Worm (Caenorhabditis elegans) whole organism, L4 larva: Measurements from ENCODE around the gene F11D11.21.
A peak's percentile ranks its signal among the peaks of the same experiment; 100 is the strongest.

ENCODE experiments used
- D1046.2 ChIP-seq: fragments of 200-800 bp; sonication (Bioruptor generic); IDR thresholded peaks from 2 replicates; pipeline ENCODE4 v1.3.6; 2022; ENCODE audit warnings: missing genetic modification characterization, missing compliant biosample characterization
- F10B5.3 ChIP-seq: sonication (generic microtip); optimal IDR thresholded peaks from 2 replicates; lab custom pipeline; 2016; ENCODE audit warnings: mild to moderate bottlenecking, missing genetic modification characterization, missing compliant biosample characterization
- F37D6.2 ChIP-seq: sonication (generic microtip); optimal IDR thresholded peaks from 2 replicates; lab custom pipeline; 2016; ENCODE audit warnings: mild to moderate bottlenecking, missing genetic modification characterization, missing compliant biosample characterization
- F44E2.7 ChIP-seq: fragments of 200-800 bp; sonication (Bioruptor generic); IDR thresholded peaks from 2 replicates; pipeline ENCODE4 v2.1.2; 2022; ENCODE audit warnings: missing genetic modification characterization, missing compliant biosample characterization
- R02D3.7 ChIP-seq: fragments of 150-350 bp; sonication (generic microtip); optimal IDR thresholded peaks from 3 replicates; lab custom pipeline; 2014; ENCODE audit warnings: missing biosample characterization, missing genetic modification characterization
- T26A8.4 ChIP-seq: fragments of 200-800 bp; sonication (Bioruptor generic); IDR thresholded peaks from 2 replicates; pipeline ENCODE4 v1.3.6; 2022; ENCODE audit warnings: missing genetic modification characterization, missing compliant biosample characterization
- Y105C5A.15 ChIP-seq: fragments of 200-800 bp; sonication (Bioruptor generic); IDR thresholded peaks from 2 replicates; pipeline ENCODE4 v1.3.6; 2022; ENCODE audit warnings: missing genetic modification characterization, missing compliant biosample characterization
- Y5F2A.4 ChIP-seq: fragments of 200-800 bp; sonication (Bioruptor generic); optimal IDR thresholded peaks from 2 replicates; lab custom pipeline; 2018; ENCODE audit warnings: mild to moderate bottlenecking, missing genetic modification characterization, missing compliant biosample characterization
- ZK337.2 ChIP-seq: fragments of 200-800 bp; sonication (Bioruptor generic); IDR thresholded peaks from 2 replicates; pipeline ENCODE4 v1.3.6; 2022; ENCODE audit warnings: missing genetic modification reagents, missing genetic modification characterization, missing compliant biosample characterization
- aly-2 ChIP-seq: sonication (generic microtip); optimal IDR thresholded peaks from 2 replicates; lab custom pipeline; 2018; ENCODE audit warnings: missing biosample characterization, missing genetic modification characterization
- ama-1 ChIP-seq: fragments of 150-350 bp; optimal IDR thresholded peaks from 2 replicates; lab custom pipeline; 2014; ENCODE audit warnings: inconsistent platforms, mixed read lengths
- ceh-32 ChIP-seq: sonication (generic microtip); optimal IDR thresholded peaks from 2 replicates; lab custom pipeline; 2016; ENCODE audit warnings: mild to moderate bottlenecking, missing genetic modification characterization, missing compliant biosample characterization; ENCODE audit not compliant: poor library complexity
- ceh-44 ChIP-seq: fragments of 200-800 bp; sonication (Bioruptor generic); IDR thresholded peaks from 2 replicates; pipeline ENCODE4 v1.3.6; 2022; ENCODE audit warnings: missing genetic modification reagents, missing genetic modification characterization, missing compliant biosample characterization
- ceh-62 ChIP-seq: sonication (generic microtip); optimal IDR thresholded peaks from 2 replicates; lab custom pipeline; 2017; ENCODE audit warnings: missing biosample characterization, missing genetic modification characterization
- ceh-82 ChIP-seq: sonication (generic microtip); optimal IDR thresholded peaks from 2 replicates; lab custom pipeline; 2017; ENCODE audit warnings: missing biosample characterization, missing genetic modification characterization
- ctbp-1 ChIP-seq: fragments of 200-800 bp; sonication (Bioruptor generic); IDR thresholded peaks from 2 replicates; pipeline ENCODE4 v1.3.6; 2022; ENCODE audit warnings: missing genetic modification reagents, missing genetic modification characterization, missing compliant biosample characterization
- daf-16 ChIP-seq, 3 experiments: sonication (generic microtip); optimal IDR thresholded peaks; 2 replicates each; lab custom pipeline; 2016 to 2017; ENCODE audit warnings: missing genetic modification characterization in 3 of 3, missing genetic modification reagents in 3 of 3, mild to moderate bottlenecking in 2 of 3, missing compliant biosample characterization in 2 of 3, missing biosample characterization in 1 of 3, moderate library complexity in 1 of 3
- daf-19 ChIP-seq: fragments of 200-800 bp; sonication (Bioruptor generic); conservative IDR thresholded peaks from 2 replicates; pipeline ENCODE4 v1.3.6; 2022; ENCODE audit warnings: missing genetic modification characterization, missing compliant biosample characterization
- daf-8 ChIP-seq: fragments of 200-800 bp; sonication (Bioruptor generic); IDR thresholded peaks from 2 replicates; pipeline ENCODE4 v1.3.6; 2022; ENCODE audit warnings: missing genetic modification characterization, missing compliant biosample characterization
- dve-1 ChIP-seq: sonication (generic microtip); optimal IDR thresholded peaks from 2 replicates; lab custom pipeline; 2017; ENCODE audit warnings: antibody characterized with exemption, mild to moderate bottlenecking, missing genetic modification characterization, missing compliant biosample characterization; ENCODE audit not compliant: insufficient read depth
- fkh-10 ChIP-seq: fragments of 150-350 bp; optimal IDR thresholded peaks from 2 replicates; lab custom pipeline; 2014; ENCODE audit warnings: missing biosample characterization, missing genetic modification reagents, missing genetic modification characterization
- hlh-11 ChIP-seq: fragments of 200-800 bp; sonication (Bioruptor generic); optimal IDR thresholded peaks from 2 replicates; lab custom pipeline; 2018; ENCODE audit warnings: mild to moderate bottlenecking, missing genetic modification characterization, missing compliant biosample characterization
- hlh-30 ChIP-seq: sonication (generic microtip); optimal IDR thresholded peaks from 2 replicates; lab custom pipeline; 2017; ENCODE audit warnings: antibody characterized with exemption, mild to moderate bottlenecking, missing genetic modification characterization, missing compliant biosample characterization; ENCODE audit not compliant: insufficient read depth
- lin-13 ChIP-seq: fragments of 150-350 bp; optimal IDR thresholded peaks from 2 replicates; lab custom pipeline; 2014; ENCODE audit warnings: missing biosample characterization, missing genetic modification reagents, missing genetic modification characterization
- lin-15B ChIP-seq: fragments of 150-350 bp; sonication (generic microtip); optimal IDR thresholded peaks from 3 replicates; lab custom pipeline; 2014; ENCODE audit warnings: missing biosample characterization, missing genetic modification characterization
- lin-29 ChIP-seq: fragments of 200-800 bp; sonication (Bioruptor generic); IDR thresholded peaks from 2 replicates; pipeline ENCODE4 v1.3.6; 2022; ENCODE audit warnings: missing genetic modification reagents, missing genetic modification characterization, missing compliant biosample characterization
- lin-38 ChIP-seq: fragments of 200-800 bp; sonication (Bioruptor generic); IDR thresholded peaks from 2 replicates; pipeline ENCODE4 v1.3.6; 2022; ENCODE audit warnings: missing genetic modification reagents, missing genetic modification characterization, missing compliant biosample characterization
- lir-3 ChIP-seq: sonication (generic microtip); optimal IDR thresholded peaks from 2 replicates; lab custom pipeline; 2016; ENCODE audit warnings: mild to moderate bottlenecking, missing genetic modification characterization, missing compliant biosample characterization
- madf-5 ChIP-seq, 2 experiments: fragments of 200-800 bp; sonication (Bioruptor generic); IDR thresholded peaks; 2 replicates each; pipeline ENCODE4 v1.3.6; 2022; ENCODE audit warnings: missing compliant biosample characterization in 2 of 2, missing genetic modification characterization in 2 of 2
- mes-2 ChIP-seq: sonication (generic microtip); optimal IDR thresholded peaks from 2 replicates; lab custom pipeline; 2016; ENCODE audit warnings: missing genotype, mild to moderate bottlenecking, missing genetic modification characterization, missing compliant biosample characterization; ENCODE audit not compliant: poor library complexity, severe bottlenecking
- mxl-3 ChIP-seq: fragments of 200-800 bp; sonication (Bioruptor generic); optimal IDR thresholded peaks from 2 replicates; lab custom pipeline; 2018; ENCODE audit warnings: mild to moderate bottlenecking, missing genetic modification characterization, missing compliant biosample characterization
- nhr-102 ChIP-seq: sonication (generic microtip); optimal IDR thresholded peaks from 2 replicates; lab custom pipeline; 2016; ENCODE audit warnings: mild to moderate bottlenecking, missing genetic modification characterization, moderate library complexity, missing compliant biosample characterization
- nhr-42 ChIP-seq: fragments of 200-800 bp; sonication (Bioruptor generic); IDR thresholded peaks from 2 replicates; pipeline ENCODE4 v1.3.6; 2022; ENCODE audit warnings: missing genetic modification characterization, missing compliant biosample characterization
- nhr-48 ChIP-seq: sonication (generic microtip); optimal IDR thresholded peaks from 2 replicates; lab custom pipeline; 2016; ENCODE audit warnings: mild to moderate bottlenecking, missing genetic modification characterization, missing compliant biosample characterization
- nhr-76 ChIP-seq: fragments of 150-350 bp; optimal IDR thresholded peaks from 2 replicates; lab custom pipeline; 2014; ENCODE audit warnings: missing biosample characterization, missing genetic modification characterization
- php-3 ChIP-seq: fragments of 200-800 bp; sonication (Bioruptor generic); IDR thresholded peaks from 2 replicates; pipeline ENCODE4 v1.3.6; 2022; ENCODE audit warnings: missing genetic modification reagents, missing genetic modification characterization, missing compliant biosample characterization
- pqm-1 ChIP-seq: sonication (generic microtip); optimal IDR thresholded peaks from 2 replicates; lab custom pipeline; 2017; ENCODE audit warnings: missing biosample characterization, missing genetic modification characterization
- rbr-2 ChIP-seq: sonication (generic microtip); optimal IDR thresholded peaks from 2 replicates; lab custom pipeline; 2016; ENCODE audit warnings: missing genotype, missing genetic modification characterization, missing compliant biosample characterization
- saeg-2 ChIP-seq: fragments of 200-800 bp; sonication (Bioruptor generic); IDR thresholded peaks from 2 replicates; pipeline ENCODE4 v1.3.6; 2022; ENCODE audit warnings: missing genetic modification reagents, missing genetic modification characterization, missing compliant biosample characterization
- spr-1 ChIP-seq: sonication (generic microtip); optimal IDR thresholded peaks from 2 replicates; lab custom pipeline; 2016; ENCODE audit warnings: mild to moderate bottlenecking, missing genetic modification characterization, missing compliant biosample characterization
- tag-97 ChIP-seq: fragments of 200-800 bp; sonication (Bioruptor generic); IDR thresholded peaks from 2 replicates; pipeline ENCODE4 v1.3.6; 2022; ENCODE audit warnings: missing genetic modification characterization, missing compliant biosample characterization
- tra-1 ChIP-seq: fragments of 200-800 bp; sonication (Bioruptor generic); IDR thresholded peaks from 2 replicates; pipeline ENCODE4 v1.3.6; 2022; ENCODE audit warnings: missing genetic modification reagents, missing genetic modification characterization, missing compliant biosample characterization
- unc-130 ChIP-seq: sonication (generic microtip); optimal IDR thresholded peaks from 2 replicates; lab custom pipeline; 2016; ENCODE audit warnings: missing genetic modification reagents, missing genetic modification characterization, missing compliant biosample characterization
- unc-62 ChIP-seq, 3 experiments: fragments of 150-350 bp in 1 of 3; sonication (generic microtip); optimal IDR thresholded peaks in 2 of 3; peaks in 1 of 3; 1 replicate in 1 of 3; 2 replicates in 2 of 3; lab custom pipeline; 2014 to 2017; ENCODE audit warnings: missing biosample characterization in 3 of 3, missing genetic modification characterization in 3 of 3, missing genetic modification reagents in 3 of 3, missing genotype in 1 of 3
- vab-7 ChIP-seq: fragments of 200-800 bp; sonication (Bioruptor generic); IDR thresholded peaks from 2 replicates; pipeline ENCODE4 v1.3.6; 2022; ENCODE audit warnings: missing genetic modification reagents, missing genetic modification characterization, missing compliant biosample characterization
- zag-1 ChIP-seq: fragments of 150-350 bp; optimal IDR thresholded peaks from 2 replicates; lab custom pipeline; 2014; ENCODE audit warnings: missing biosample characterization, missing genetic modification characterization
- zfp-2 ChIP-seq: sonication (generic microtip); optimal IDR thresholded peaks from 2 replicates; lab custom pipeline; 2016; ENCODE audit warnings: mild to moderate bottlenecking, missing genetic modification characterization, missing compliant biosample characterization
- zfp-3 ChIP-seq: fragments of 200-800 bp; sonication (Bioruptor generic); conservative IDR thresholded peaks from 2 replicates; pipeline ENCODE4 v1.3.6; 2022; ENCODE audit warnings: missing genetic modification reagents, missing genetic modification characterization, missing compliant biosample characterization
- zip-11 ChIP-seq: fragments of 200-800 bp; sonication (Bioruptor generic); IDR thresholded peaks from 2 replicates; pipeline ENCODE4 v1.3.6; 2022; ENCODE audit warnings: missing genetic modification characterization, missing compliant biosample characterization
- zip-2 ChIP-seq: fragments of 150-350 bp; optimal IDR thresholded peaks from 2 replicates; lab custom pipeline; 2014; ENCODE audit warnings: missing biosample characterization, missing genetic modification characterization
- ztf-11 ChIP-seq: fragments of 150-350 bp; optimal IDR thresholded peaks from 2 replicates; lab custom pipeline; 2014; ENCODE audit warnings: missing biosample characterization, missing genetic modification characterization

Gene F11D11.21

ce11 chrV:18712118-18712517 is 38.2 kb downstream of the F11D11.21 start (continued):
- TF ChIP-seq R02D3.7 (tag; lab: Kevin White, UChicago) (no peak), Y105C5A.15 (GFP tag; lab: Robert Waterston, UW) (no peak), nhr-102 (tag; lab: Kevin White, UChicago) (no peak), rbr-2 (tag; lab: Kevin White, UChicago) (no peak), lir-3 (peak; percentile 46), ceh-82 (no peak), lin-15B (tag; lab: Kevin White, UChicago) (no peak), nhr-42 (GFP tag; lab: Robert Waterston, UW) (no peak; the same call in 1 of the 2 replicates), ceh-62 (tag; lab: Kevin White, UChicago) (no peak), ceh-44 (GFP tag; lab: Robert Waterston, UW) (no peak), daf-8 (0 out of 2 replicates have a peak, but pooled peaks have one; percentile 61), vab-7 (GFP tag; lab: Robert Waterston, UW) (no peak), aly-2 (tag; lab: Kevin White, UChicago) (no peak), lin-29 (GFP tag; lab: Robert Waterston, UW) (peak; percentile 57; the same call in 1 of the 2 replicates), ama-1 (lab: Kevin White, UChicago) (no peak), dve-1 (no peak), F37D6.2 (tag; lab: Kevin White, UChicago) (no peak), zfp-3 (GFP tag; lab: Robert Waterston, UW) (no peak), spr-1 (no peak), ZK337.2 (GFP tag; lab: Robert Waterston, UW) (no peak), Y5F2A.4 (no peak), nhr-76 (tag; lab: Kevin White, UChicago) (no peak), lin-38 (no peak), ctbp-1 (no peak), daf-16 (GFP tag; optimal IDR thresholded peaks at IDR 0.05; lab: Kevin White, UChicago) (peak in 1 of 2 experiments; percentile 19), daf-16 (tag; optimal IDR thresholded peaks at IDR 0.05; lab: Kevin White, UChicago) (peak; percentile 17), madf-5 (GFP tag; IDR thresholded peaks at IDR 0.05; lab: Robert Waterston, UW) (0 out of 4 replicates have a peak, but pooled peaks of 1 of the 2 experiments have one; percentile 68), ceh-32 (tag; lab: Kevin White, UChicago) (no peak), php-3 (GFP tag; lab: Robert Waterston, UW) (no peak; the same call in 1 of the 2 replicates), unc-62 (GFP tag; optimal IDR thresholded peaks at IDR 0.05 in 1 of 2; lab: Kevin White, UChicago) (no peak), unc-62 (tag; optimal IDR thresholded peaks at IDR 0.05; lab: Kevin White, UChicago) (no peak), unc-130 (GFP tag; lab: Kevin White, UChicago) (peak; percentile 26), zag-1 (no peak), pqm-1 (tag; lab: Kevin White, UChicago) (no peak), zip-11 (no peak), F10B5.3 (tag; lab: Kevin White, UChicago) (no peak), daf-19 (GFP tag; lab: Robert Waterston, UW) (no peak), D1046.2 (GFP tag; lab: Robert Waterston, UW) (peak; percentile 88; the same call in 1 of the 2 replicates), T26A8.4 (GFP tag; lab: Robert Waterston, UW) (no peak), zfp-2 (no peak), tag-97 (no peak), ztf-11 (no peak), nhr-48 (tag; lab: Kevin White, UChicago) (no peak), mxl-3 (no peak), lin-13 (GFP tag; lab: Kevin White, UChicago) (no peak), fkh-10 (no peak), tra-1 (GFP tag; lab: Robert Waterston, UW) (no peak), hlh-30 (no peak), zip-2 (tag; lab: Kevin White, UChicago) (no peak), saeg-2 (GFP tag; lab: Robert Waterston, UW) (no peak), hlh-11 (no peak), mes-2 (no peak), F44E2.7 (GFP tag; lab: Robert Waterston, UW) (peak; percentile 94)
